Worm (Caenorhabditis elegans) whole organism, L4 larva: ENCODE results near the gene hsp-16.41.
A peak's percentile ranks its signal among the peaks of the same experiment; 100 is the strongest.

Experiments used
- D1046.2 ChIP-seq: fragments of 200-800 bp; sonication (Bioruptor generic); IDR thresholded peaks from 2 replicates; pipeline ENCODE4 v1.3.6; 2022; ENCODE audit warnings: missing genetic modification characterization, missing compliant biosample characterization
- F10B5.3 ChIP-seq: sonication (generic microtip); optimal IDR thresholded peaks from 2 replicates; lab custom pipeline; 2016; ENCODE audit warnings: mild to moderate bottlenecking, missing genetic modification characterization, missing compliant biosample characterization
- F37D6.2 ChIP-seq: sonication (generic microtip); optimal IDR thresholded peaks from 2 replicates; lab custom pipeline; 2016; ENCODE audit warnings: mild to moderate bottlenecking, missing genetic modification characterization, missing compliant biosample characterization
- F44E2.7 ChIP-seq: fragments of 200-800 bp; sonication (Bioruptor generic); IDR thresholded peaks from 2 replicates; pipeline ENCODE4 v2.1.2; 2022; ENCODE audit warnings: missing genetic modification characterization, missing compliant biosample characterization
- T26A8.4 ChIP-seq: fragments of 200-800 bp; sonication (Bioruptor generic); IDR thresholded peaks from 2 replicates; pipeline ENCODE4 v1.3.6; 2022; ENCODE audit warnings: missing genetic modification characterization, missing compliant biosample characterization
- Y105C5A.15 ChIP-seq: fragments of 200-800 bp; sonication (Bioruptor generic); IDR thresholded peaks from 2 replicates; pipeline ENCODE4 v1.3.6; 2022; ENCODE audit warnings: missing genetic modification characterization, missing compliant biosample characterization
- Y48G9A.11 ChIP-seq: fragments of 200-800 bp; sonication (Bioruptor generic); IDR thresholded peaks from 2 replicates; pipeline ENCODE4 v1.3.6; 2022; ENCODE audit warnings: missing genetic modification reagents, missing genetic modification characterization, missing compliant biosample characterization
- Y75B8A.6 ChIP-seq: fragments of 200-800 bp; sonication (Bioruptor generic); IDR thresholded peaks from 2 replicates; pipeline ENCODE4 v1.3.6; 2022; ENCODE audit warnings: missing genetic modification reagents, missing genetic modification characterization, missing compliant biosample characterization
- ZK337.2 ChIP-seq: fragments of 200-800 bp; sonication (Bioruptor generic); IDR thresholded peaks from 2 replicates; pipeline ENCODE4 v1.3.6; 2022; ENCODE audit warnings: missing genetic modification reagents, missing genetic modification characterization, missing compliant biosample characterization
- ZK546.5 ChIP-seq, 2 experiments: sonication (generic microtip); optimal IDR thresholded peaks; 2 replicates each; lab custom pipeline; 2017; ENCODE audit warnings: missing biosample characterization in 2 of 2, missing genetic modification characterization in 2 of 2
- aha-1 ChIP-seq: fragments of 150-350 bp; peaks from one replicate; lab custom pipeline; 2014; ENCODE audit warnings: missing biosample characterization, missing genetic modification characterization
- aly-2 ChIP-seq: sonication (generic microtip); optimal IDR thresholded peaks from 2 replicates; lab custom pipeline; 2018; ENCODE audit warnings: missing biosample characterization, missing genetic modification characterization
- ceh-20 ChIP-seq: fragments of 200-800 bp; sonication (Bioruptor generic); IDR thresholded peaks from 2 replicates; pipeline ENCODE4 v1.3.6; 2022; ENCODE audit warnings: missing genetic modification reagents, missing genetic modification characterization, missing compliant biosample characterization
- ceh-82 ChIP-seq: sonication (generic microtip); optimal IDR thresholded peaks from 2 replicates; lab custom pipeline; 2017; ENCODE audit warnings: missing biosample characterization, missing genetic modification characterization
- ces-1 ChIP-seq: fragments of 150-350 bp; sonication (generic microtip); optimal IDR thresholded peaks from 4 replicates; lab custom pipeline; 2014; ENCODE audit warnings: missing biosample characterization, missing genetic modification reagents, missing genetic modification characterization
- cey-2 ChIP-seq: sonication (generic microtip); optimal IDR thresholded peaks from 3 replicates; lab custom pipeline; 2017; ENCODE audit warnings: missing genetic modification characterization, mild to moderate bottlenecking, missing compliant biosample characterization, antibody characterized with exemption, borderline replicate concordance; ENCODE audit not compliant: insufficient read depth
- daf-12 ChIP-seq: fragments of 150-350 bp; optimal IDR thresholded peaks from 2 replicates; lab custom pipeline; 2014; ENCODE audit warnings: missing biosample characterization, missing genetic modification reagents, missing genetic modification characterization
- daf-19 ChIP-seq: fragments of 200-800 bp; sonication (Bioruptor generic); conservative IDR thresholded peaks from 2 replicates; pipeline ENCODE4 v1.3.6; 2022; ENCODE audit warnings: missing genetic modification characterization, missing compliant biosample characterization
- daf-8 ChIP-seq: fragments of 200-800 bp; sonication (Bioruptor generic); IDR thresholded peaks from 2 replicates; pipeline ENCODE4 v1.3.6; 2022; ENCODE audit warnings: missing genetic modification characterization, missing compliant biosample characterization
- dmd-9 ChIP-seq: fragments of 200-800 bp; sonication (Bioruptor generic); IDR thresholded peaks from 2 replicates; pipeline ENCODE4 v1.3.6; 2022; ENCODE audit warnings: missing genetic modification reagents, missing genetic modification characterization, missing compliant biosample characterization
- fos-1 ChIP-seq: fragments of 150-350 bp; optimal IDR thresholded peaks from 2 replicates; lab custom pipeline; 2014; ENCODE audit warnings: missing biosample characterization, missing genetic modification characterization
- gei-8 ChIP-seq: fragments of 200-800 bp; sonication (Bioruptor generic); optimal IDR thresholded peaks from 2 replicates; lab custom pipeline; 2018; ENCODE audit warnings: mild to moderate bottlenecking, missing genetic modification characterization, missing compliant biosample characterization
- hif-1 ChIP-seq, 2 experiments: sonication (generic microtip); optimal IDR thresholded peaks; 2 replicates each; lab custom pipeline; 2016 to 2017; ENCODE audit warnings: missing compliant biosample characterization in 2 of 2, missing genetic modification characterization in 2 of 2, missing genetic modification reagents in 2 of 2, missing genotype in 2 of 2, mild to moderate bottlenecking in 1 of 2
- hmg-1.1 ChIP-seq: fragments of 200-800 bp; sonication (Bioruptor generic); IDR thresholded peaks from 2 replicates; pipeline ENCODE4 v1.3.6; 2022; ENCODE audit warnings: missing genetic modification reagents, missing genetic modification characterization, missing compliant biosample characterization
- jun-1 ChIP-seq: fragments of 150-350 bp; optimal IDR thresholded peaks from 2 replicates; lab custom pipeline; 2014; ENCODE audit warnings: missing biosample characterization, missing genetic modification reagents, missing genetic modification characterization
- lim-7 ChIP-seq: fragments of 200-800 bp; sonication (Bioruptor generic); IDR thresholded peaks from 2 replicates; pipeline ENCODE4 v1.3.6; 2022; ENCODE audit warnings: missing genetic modification characterization, missing compliant biosample characterization
- lin-13 ChIP-seq: fragments of 150-350 bp; optimal IDR thresholded peaks from 2 replicates; lab custom pipeline; 2014; ENCODE audit warnings: missing biosample characterization, missing genetic modification reagents, missing genetic modification characterization
- lsy-2 ChIP-seq, 2 experiments: fragments of 150-350 bp in 1 of 2; sonication (generic microtip) in 1 of 2; optimal IDR thresholded peaks; 2 replicates each; lab custom pipeline; 2014 to 2017; ENCODE audit warnings: missing biosample characterization in 2 of 2, missing genetic modification characterization in 2 of 2
- madf-5 ChIP-seq, 2 experiments: fragments of 200-800 bp; sonication (Bioruptor generic); IDR thresholded peaks; 2 replicates each; pipeline ENCODE4 v1.3.6; 2022; ENCODE audit warnings: missing compliant biosample characterization in 2 of 2, missing genetic modification characterization in 2 of 2
- madf-9 ChIP-seq: fragments of 200-800 bp; sonication (Bioruptor generic); conservative IDR thresholded peaks from 2 replicates; pipeline ENCODE4 v1.3.6; 2022; ENCODE audit warnings: missing genetic modification reagents, missing genetic modification characterization, missing compliant biosample characterization
- mdl-1 ChIP-seq, 2 experiments: fragments of 150-350 bp in 1 of 2; sonication (generic microtip) in 1 of 2; optimal IDR thresholded peaks; 2 replicates each; lab custom pipeline; 2014 to 2017; ENCODE audit warnings: missing biosample characterization in 2 of 2, missing genetic modification characterization in 2 of 2
- mes-2 ChIP-seq: sonication (generic microtip); optimal IDR thresholded peaks from 2 replicates; lab custom pipeline; 2016; ENCODE audit warnings: missing genotype, mild to moderate bottlenecking, missing genetic modification characterization, missing compliant biosample characterization; ENCODE audit not compliant: poor library complexity, severe bottlenecking
- mxl-3 ChIP-seq: fragments of 200-800 bp; sonication (Bioruptor generic); optimal IDR thresholded peaks from 2 replicates; lab custom pipeline; 2018; ENCODE audit warnings: mild to moderate bottlenecking, missing genetic modification characterization, missing compliant biosample characterization
- nhr-102 ChIP-seq: sonication (generic microtip); optimal IDR thresholded peaks from 2 replicates; lab custom pipeline; 2016; ENCODE audit warnings: mild to moderate bottlenecking, missing genetic modification characterization, moderate library complexity, missing compliant biosample characterization
- nhr-11 ChIP-seq: fragments of 150-350 bp; optimal IDR thresholded peaks from 2 replicates; lab custom pipeline; 2014; ENCODE audit warnings: missing biosample characterization, missing genetic modification characterization
- nhr-237 ChIP-seq: sonication (generic microtip); optimal IDR thresholded peaks from 2 replicates; lab custom pipeline; 2017; ENCODE audit warnings: missing biosample characterization, missing genetic modification characterization
- nhr-28 ChIP-seq: fragments of 150-350 bp; optimal IDR thresholded peaks from 2 replicates; lab custom pipeline; 2014; ENCODE audit warnings: missing biosample characterization, missing genetic modification characterization
- nhr-41 ChIP-seq: fragments of 200-800 bp; sonication (Bioruptor generic); IDR thresholded peaks from 2 replicates; pipeline ENCODE4 v1.3.6; 2022; ENCODE audit warnings: missing genetic modification reagents, missing genetic modification characterization, missing compliant biosample characterization
- nhr-48 ChIP-seq: sonication (generic microtip); optimal IDR thresholded peaks from 2 replicates; lab custom pipeline; 2016; ENCODE audit warnings: mild to moderate bottlenecking, missing genetic modification characterization, missing compliant biosample characterization
- pha-4 ChIP-seq, 2 experiments: fragments of 150-350 bp in 1 of 2; fragments of 200-800 bp in 1 of 2; sonication (Bioruptor generic) in 1 of 2; IDR thresholded peaks in 1 of 2; optimal IDR thresholded peaks in 1 of 2; 2 replicates each; pipeline versions ENCODE4 v1.3.6 to Lab custom; 2014 to 2022; ENCODE audit warnings: missing genetic modification characterization in 2 of 2, missing genetic modification reagents in 2 of 2, missing biosample characterization in 1 of 2, missing compliant biosample characterization in 1 of 2
- pqm-1 ChIP-seq: sonication (generic microtip); optimal IDR thresholded peaks from 2 replicates; lab custom pipeline; 2017; ENCODE audit warnings: missing biosample characterization, missing genetic modification characterization
- set-16 ChIP-seq: fragments of 200-800 bp; sonication (Bioruptor generic); IDR thresholded peaks from 2 replicates; pipeline ENCODE4 v1.3.6; 2022; ENCODE audit warnings: missing genetic modification reagents, missing genetic modification characterization, missing compliant biosample characterization
- skn-1 ChIP-seq: fragments of 150-350 bp; optimal IDR thresholded peaks from 2 replicates; lab custom pipeline; 2014; ENCODE audit warnings: missing biosample characterization, missing genetic modification characterization
- spr-1 ChIP-seq: sonication (generic microtip); optimal IDR thresholded peaks from 2 replicates; lab custom pipeline; 2016; ENCODE audit warnings: mild to moderate bottlenecking, missing genetic modification characterization, missing compliant biosample characterization
- tag-97 ChIP-seq: fragments of 200-800 bp; sonication (Bioruptor generic); IDR thresholded peaks from 2 replicates; pipeline ENCODE4 v1.3.6; 2022; ENCODE audit warnings: missing genetic modification characterization, missing compliant biosample characterization
- tra-1 ChIP-seq: fragments of 200-800 bp; sonication (Bioruptor generic); IDR thresholded peaks from 2 replicates; pipeline ENCODE4 v1.3.6; 2022; ENCODE audit warnings: missing genetic modification reagents, missing genetic modification characterization, missing compliant biosample characterization
- unc-39 ChIP-seq: sonication (generic microtip); optimal IDR thresholded peaks from 2 replicates; lab custom pipeline; 2017; ENCODE audit warnings: missing biosample characterization, missing genetic modification characterization
- zag-1 ChIP-seq: fragments of 150-350 bp; optimal IDR thresholded peaks from 2 replicates; lab custom pipeline; 2014; ENCODE audit warnings: missing biosample characterization, missing genetic modification characterization
- zfp-3 ChIP-seq: fragments of 200-800 bp; sonication (Bioruptor generic); conservative IDR thresholded peaks from 2 replicates; pipeline ENCODE4 v1.3.6; 2022; ENCODE audit warnings: missing genetic modification reagents, missing genetic modification characterization, missing compliant biosample characterization

hsp-16.41 gene

ce11 chrV:1804645-1805559 lies at the start of gene hsp-16.41, which contains the start of gene hsp-16.2:
hsp-16.41 (plus strand) TSS chrV:1805178.
hsp-16.2 (minus strand) TSS chrV:1804957.
- TF ChIP-seq set-16 (GFP tag; lab: Robert Waterston, UW): no peak
- TF ChIP-seq daf-19 (GFP tag; lab: Robert Waterston, UW): no peak
- TF ChIP-seq hmg-1.1 (GFP tag; lab: Robert Waterston, UW): peak; percentile 53
- no peak for TF ChIP-seq F10B5.3 (tag; lab: Kevin White, UChicago)
- TF ChIP-seq daf-8 (GFP tag; lab: Robert Waterston, UW): no peak
- TF ChIP-seq madf-9 (GFP tag; lab: Robert Waterston, UW): 0 out of 2 replicates have a peak, but pooled peaks have one; percentile 5
- TF ChIP-seq ceh-82: no peak
- TF ChIP-seq ceh-20 (GFP tag; lab: Robert Waterston, UW): peak; percentile 60; the same call in 1 of the 2 replicates
- no peak for TF ChIP-seq unc-39
- peak; percentile 94 for TF ChIP-seq nhr-48 (tag; lab: Kevin White, UChicago)
- peak; percentile 21 for TF ChIP-seq F37D6.2 (tag; lab: Kevin White, UChicago)
- 0 out of 2 replicates have a peak, but pooled peaks have one; percentile 38 for TF ChIP-seq D1046.2 (GFP tag; lab: Robert Waterston, UW)
- TF ChIP-seq pqm-1: no peak
- TF ChIP-seq nhr-102 (tag; lab: Kevin White, UChicago): no peak
- TF ChIP-seq F44E2.7: no peak
- no peak for TF ChIP-seq fos-1 (tag; lab: Kevin White, UChicago)
- no peak for TF ChIP-seq Y48G9A.11 (GFP tag; lab: Robert Waterston, UW)
- 0 out of 4 replicates have a peak, but pooled peaks of 1 of the 2 experiments have one; percentile 42 for TF ChIP-seq madf-5 (GFP tag; IDR thresholded peaks at IDR 0.05; lab: Robert Waterston, UW)
- TF ChIP-seq jun-1 (tag; lab: Kevin White, UChicago): no peak
- no peak for TF ChIP-seq lin-13 (GFP tag; lab: Kevin White, UChicago)
- TF ChIP-seq mxl-3: peak; percentile 46
- TF ChIP-seq spr-1 (tag; lab: Kevin White, UChicago): no peak
- no peak for TF ChIP-seq skn-1 (tag; lab: Kevin White, UChicago)
- no peak for TF ChIP-seq Y105C5A.15 (GFP tag; lab: Robert Waterston, UW)
- TF ChIP-seq zag-1 (tag; lab: Kevin White, UChicago): no peak
- TF ChIP-seq nhr-41 (GFP tag; lab: Robert Waterston, UW): no peak
- no peak for TF ChIP-seq hif-1 (tag; optimal IDR thresholded peaks at IDR 0.05; lab: Kevin White, UChicago)
- no peak for TF ChIP-seq nhr-28 (tag; lab: Kevin White, UChicago)
- no peak for TF ChIP-seq aly-2 (tag; lab: Kevin White, UChicago)
- TF ChIP-seq nhr-237 (tag; lab: Kevin White, UChicago): no peak
- TF ChIP-seq tag-97 (GFP tag; lab: Robert Waterston, UW): no peak
- no peak for TF ChIP-seq nhr-11 (tag; lab: Kevin White, UChicago)
- TF ChIP-seq mes-2 (tag; lab: Kevin White, UChicago): no peak
- no peak for TF ChIP-seq tra-1
- TF ChIP-seq dmd-9 (GFP tag; lab: Robert Waterston, UW): no peak
- no peak for TF ChIP-seq lim-7 (GFP tag; lab: Robert Waterston, UW)
- no peak for TF ChIP-seq ZK337.2
- TF ChIP-seq daf-12 (tag; lab: Kevin White, UChicago): no peak
- TF ChIP-seq lsy-2 (tag; optimal IDR thresholded peaks at IDR 0.05; lab: Kevin White, UChicago): peak in 1 of 2 experiments; percentile 77
- TF ChIP-seq Y75B8A.6: no peak
- peak; percentile 64 for TF ChIP-seq pha-4 (GFP tag; IDR thresholded peaks at IDR 0.05; lab: Robert Waterston, UW)
- TF ChIP-seq pha-4 (tag; optimal IDR thresholded peaks at IDR 0.05; lab: Kevin White, UChicago): no peak
- no peak for TF ChIP-seq aha-1
- no peak for TF ChIP-seq gei-8 (GFP tag; lab: Kevin White, UChicago)
- TF ChIP-seq mdl-1 (tag; optimal IDR thresholded peaks at IDR 0.05; lab: Kevin White, UChicago): no peak
- TF ChIP-seq ces-1: no peak
- no peak for TF ChIP-seq cey-2 (tag; lab: Kevin White, UChicago)
- no peak for TF ChIP-seq ZK546.5 (tag; optimal IDR thresholded peaks at IDR 0.05; lab: Kevin White, UChicago)
- TF ChIP-seq zfp-3 (GFP tag; lab: Robert Waterston, UW): no peak
- no peak; the same call in 1 of the 2 replicates for TF ChIP-seq T26A8.4 (GFP tag; lab: Robert Waterston, UW)
